Fruit fly (Drosophila melanogaster) whole organism, embryonic: ENCODE results near the gene CG10570.
A peak's percentile ranks its signal among the peaks of the same experiment; 100 is the strongest.

Source experiments
- Aef1 ChIP-seq: fragments of 200-800 bp; sonication (Bioruptor generic); IDR thresholded peaks from 3 replicates; pipeline ENCODE4 v1.3.6; 2022; ENCODE audit warnings: missing biosample characterization, missing genetic modification characterization
- CG1024 ChIP-seq: fragments of 200-800 bp; sonication (Bioruptor generic); IDR thresholded peaks from 2 replicates; pipeline ENCODE4 v1.3.6; 2022; ENCODE audit warnings: missing biosample characterization, missing genetic modification characterization
- CG13775 ChIP-seq: fragments of 200-800 bp; sonication (Bioruptor generic); optimal IDR thresholded peaks from 3 replicates; lab custom pipeline; 2017; ENCODE audit warnings: missing biosample characterization, mild to moderate bottlenecking, missing genetic modification characterization
- CG17361 ChIP-seq: fragments of 200-800 bp; sonication (Bioruptor generic); IDR thresholded peaks from 3 replicates; pipeline ENCODE4 v1.3.6; 2022; ENCODE audit warnings: missing biosample characterization, missing genetic modification characterization
- CG17912 ChIP-seq: fragments of 200-800 bp; sonication (Bioruptor generic); optimal IDR thresholded peaks from 2 replicates; lab custom pipeline; 2018; ENCODE audit warnings: missing biosample characterization, mild to moderate bottlenecking, missing genetic modification characterization
- CG2129 ChIP-seq: fragments of 200-800 bp; sonication (Bioruptor generic); IDR thresholded peaks from 2 replicates; pipeline ENCODE4 v1.3.6; 2022; ENCODE audit warnings: missing biosample characterization, missing genetic modification characterization; ENCODE audit not compliant: partially characterized antibody
- CG2875 ChIP-seq: fragments of 200-800 bp; sonication (Bioruptor generic); optimal IDR thresholded peaks from 2 replicates; lab custom pipeline; 2017; ENCODE audit warnings: missing biosample characterization, mild to moderate bottlenecking, missing genetic modification characterization, missing genetic modification reagents
- CG30403 ChIP-seq: fragments of 200-800 bp; sonication (Bioruptor generic); optimal IDR thresholded peaks from 3 replicates; lab custom pipeline; 2016; ENCODE audit warnings: missing biosample characterization, missing genetic modification characterization
- CG34376 ChIP-seq: fragments of 200-800 bp; sonication (Bioruptor generic); optimal IDR thresholded peaks from 2 replicates; lab custom pipeline; 2018; ENCODE audit warnings: missing biosample characterization, mild to moderate bottlenecking, missing genetic modification characterization
- CG43689 ChIP-seq: fragments of 200-800 bp; sonication (Bioruptor generic); IDR thresholded peaks from 2 replicates; pipeline ENCODE4 v1.3.6; 2022; ENCODE audit warnings: missing biosample characterization, missing genetic modification characterization
- CG5953 ChIP-seq: fragments of 200-800 bp; sonication (Bioruptor generic); IDR thresholded peaks from 2 replicates; pipeline ENCODE4 v1.3.6; 2022; ENCODE audit warnings: missing biosample characterization, missing genetic modification characterization
- CG7987 ChIP-seq: fragments of 200-800 bp; sonication (Bioruptor generic); optimal IDR thresholded peaks from 2 replicates; lab custom pipeline; 2018; ENCODE audit warnings: missing biosample characterization, mild to moderate bottlenecking, missing genetic modification characterization, moderate library complexity
- CG8944 ChIP-seq: fragments of 200-800 bp; sonication (Bioruptor generic); optimal IDR thresholded peaks from 3 replicates; lab custom pipeline; 2016; ENCODE audit warnings: missing biosample characterization, missing genetic modification characterization
- Dad ChIP-seq: fragments of 200-800 bp; sonication (Bioruptor generic); optimal IDR thresholded peaks from 3 replicates; lab custom pipeline; 2016; ENCODE audit warnings: missing biosample characterization, missing genetic modification characterization
- Dref ChIP-seq: fragments of 200-800 bp; sonication (Bioruptor generic); IDR thresholded peaks from 2 replicates; pipeline ENCODE4 v1.3.6; 2022; ENCODE audit warnings: missing biosample characterization, missing genetic modification characterization
- Ets65A ChIP-seq: fragments of 200-800 bp; sonication (Bioruptor generic); peaks from one replicate; lab custom pipeline; 2016; ENCODE audit warnings: missing biosample characterization, missing genetic modification characterization
- Fer1 ChIP-seq: fragments of 200-800 bp; sonication (Bioruptor generic); optimal IDR thresholded peaks from 2 replicates; lab custom pipeline; 2017; ENCODE audit warnings: missing biosample characterization, mild to moderate bottlenecking, missing genetic modification characterization
- Gsc ChIP-seq: fragments of 200-800 bp; sonication (Bioruptor generic); IDR thresholded peaks from 2 replicates; pipeline ENCODE4 v1.3.6; 2022; ENCODE audit warnings: missing biosample characterization, missing genetic modification characterization
- Hmr ChIP-seq: fragments of 200-800 bp; sonication (Bioruptor generic); optimal IDR thresholded peaks from 3 replicates; lab custom pipeline; 2017; ENCODE audit warnings: mild to moderate bottlenecking, missing biosample characterization, missing genetic modification reagents, missing genetic modification characterization
- Hr51 ChIP-seq, 2 experiments: fragments of 200-800 bp; sonication (Bioruptor generic); optimal IDR thresholded peaks; 2 replicates in 1 of 2; 3 replicates in 1 of 2; lab custom pipeline; 2016 to 2018; ENCODE audit warnings: missing biosample characterization in 2 of 2, missing genetic modification characterization in 2 of 2, mild to moderate bottlenecking in 1 of 2, moderate library complexity in 1 of 2
- Jarid2 ChIP-seq: fragments of 200-800 bp; sonication (Bioruptor generic); optimal IDR thresholded peaks from 3 replicates; lab custom pipeline; 2017; ENCODE audit warnings: mild to moderate bottlenecking, missing biosample characterization, missing genetic modification reagents, missing genetic modification characterization
- Max ChIP-seq: fragments of 200-800 bp; sonication (Bioruptor generic); optimal IDR thresholded peaks from 2 replicates; lab custom pipeline; 2016; ENCODE audit warnings: missing biosample characterization, mild to moderate bottlenecking, missing genetic modification characterization
- NC2β ChIP-seq: fragments of 200-800 bp; sonication (Bioruptor generic); optimal IDR thresholded peaks from 2 replicates; lab custom pipeline; 2016; ENCODE audit warnings: missing biosample characterization, missing genetic modification characterization
- NFAT ChIP-seq: fragments of 200-800 bp; sonication (Bioruptor generic); IDR thresholded peaks from 2 replicates; pipeline ENCODE4 v1.3.6; 2022; ENCODE audit warnings: missing biosample characterization, missing genetic modification characterization
- Nf-YC ChIP-seq: fragments of 200-800 bp; optimal IDR thresholded peaks from 3 replicates; lab custom pipeline; 2019; ENCODE audit warnings: missing biosample characterization, mild to moderate bottlenecking, missing genetic modification characterization, moderate library complexity
- Ravus ChIP-seq: fragments of 200-800 bp; sonication (Bioruptor generic); IDR thresholded peaks from 2 replicates; pipeline ENCODE4 v1.3.6; 2022; ENCODE audit warnings: missing biosample characterization, missing genetic modification characterization
- Rx ChIP-seq: fragments of 200-800 bp; sonication (Bioruptor generic); IDR thresholded peaks from 2 replicates; pipeline ENCODE4 v1.3.6; 2022; ENCODE audit warnings: missing biosample characterization, missing genetic modification characterization
- Usf ChIP-seq: fragments of 200-800 bp; sonication (Bioruptor generic); optimal IDR thresholded peaks from 2 replicates; lab custom pipeline; 2017; ENCODE audit warnings: missing genotype, missing biosample characterization, missing genetic modification characterization
- YL-1 ChIP-seq: fragments of 200-800 bp; sonication (Bioruptor generic); optimal IDR thresholded peaks from 3 replicates; lab custom pipeline; 2017; ENCODE audit warnings: missing biosample characterization, mild to moderate bottlenecking, missing genetic modification characterization
- bcd ChIP-seq: fragments of 200-800 bp; sonication (Bioruptor generic); optimal IDR thresholded peaks from 2 replicates; lab custom pipeline; 2017; ENCODE audit warnings: missing biosample characterization, mild to moderate bottlenecking, missing genetic modification characterization
- caup ChIP-seq: fragments of 200-800 bp; sonication (Bioruptor generic); optimal IDR thresholded peaks from 3 replicates; lab custom pipeline; 2017; ENCODE audit warnings: missing biosample characterization, mild to moderate bottlenecking, missing genetic modification characterization, moderate library complexity; ENCODE audit not compliant: severe bottlenecking
- croc ChIP-seq: fragments of 200-800 bp; sonication (Bioruptor generic); conservative IDR thresholded peaks from 3 replicates; pipeline ENCODE4 v1.3.6; 2022; ENCODE audit warnings: missing biosample characterization, missing genetic modification characterization
- crp ChIP-seq, 2 experiments: fragments of 200-800 bp; sonication (Bioruptor generic); optimal IDR thresholded peaks; 2 replicates in 1 of 2; 3 replicates in 1 of 2; lab custom pipeline; 2017; ENCODE audit warnings: missing biosample characterization in 2 of 2, missing genetic modification characterization in 2 of 2, mild to moderate bottlenecking in 1 of 2, moderate library complexity in 1 of 2
- dati ChIP-seq: fragments of 200-800 bp; sonication (Bioruptor generic); IDR thresholded peaks from 2 replicates; pipeline ENCODE4 v1.3.6; 2022; ENCODE audit warnings: missing biosample characterization, missing genetic modification characterization
- disco-r ChIP-seq: fragments of 200-800 bp; sonication (Bioruptor generic); optimal IDR thresholded peaks from 2 replicates; lab custom pipeline; 2016; ENCODE audit warnings: missing biosample characterization, missing genetic modification characterization
- eve ChIP-seq, 2 experiments: fragments of >200 bp; optimal IDR thresholded peaks; 2 replicates each; lab custom pipeline; 2017; ENCODE audit warnings: missing biosample characterization in 2 of 2, missing genetic modification characterization in 2 of 2
- her ChIP-seq: fragments of 200-800 bp; sonication (Bioruptor generic); optimal IDR thresholded peaks from 2 replicates; lab custom pipeline; 2016; ENCODE audit warnings: missing biosample characterization, missing genetic modification characterization
- ind ChIP-seq: fragments of 200-800 bp; sonication (Bioruptor generic); optimal IDR thresholded peaks from 3 replicates; lab custom pipeline; 2016; ENCODE audit warnings: missing biosample characterization, missing genetic modification characterization
- kni ChIP-seq: fragments of 200-800 bp; sonication (Bioruptor generic); optimal IDR thresholded peaks from 3 replicates; lab custom pipeline; 2017; ENCODE audit warnings: mild to moderate bottlenecking, missing biosample characterization, missing genetic modification reagents, missing genetic modification characterization
- lola ChIP-seq, 3 experiments: fragments of >200 bp in 2 of 3; fragments of 200-800 bp in 1 of 3; sonication (Bioruptor generic) in 1 of 3; optimal IDR thresholded peaks; 2 replicates each; lab custom pipeline; 2017 to 2019; ENCODE audit warnings: missing biosample characterization in 3 of 3, missing genetic modification characterization in 3 of 3, mild to moderate bottlenecking in 1 of 3, moderate library complexity in 1 of 3
- luna ChIP-seq: fragments of 200-800 bp; sonication (Bioruptor generic); optimal IDR thresholded peaks from 2 replicates; lab custom pipeline; 2016; ENCODE audit warnings: missing biosample characterization, missing genetic modification characterization
- ranshi ChIP-seq: fragments of 200-800 bp; sonication (Bioruptor generic); IDR thresholded peaks from 2 replicates; pipeline ENCODE4 v1.3.6; 2022; ENCODE audit warnings: missing biosample characterization, missing genetic modification characterization
- sens-2 ChIP-seq: fragments of 200-800 bp; sonication (Bioruptor generic); IDR thresholded peaks from 2 replicates; pipeline ENCODE4 v1.3.6; 2022; ENCODE audit warnings: missing biosample characterization, missing genetic modification characterization
- sima ChIP-seq: fragments of 200-800 bp; sonication (Bioruptor generic); optimal IDR thresholded peaks from 2 replicates; lab custom pipeline; 2016; ENCODE audit warnings: missing biosample characterization, missing genetic modification characterization
- so ChIP-seq: fragments of 200-800 bp; sonication (Bioruptor generic); IDR thresholded peaks from 3 replicates; pipeline ENCODE4 v1.3.6; 2022; ENCODE audit warnings: missing biosample characterization, missing genetic modification characterization
- ttk ChIP-seq: fragments of 200-800 bp; sonication (Bioruptor generic); IDR thresholded peaks from 2 replicates; pipeline ENCODE4 v2.1.2; 2022; ENCODE audit warnings: missing biosample characterization, missing genetic modification characterization
- tx ChIP-seq: fragments of 200-800 bp; sonication (Bioruptor generic); optimal IDR thresholded peaks from 2 replicates; lab custom pipeline; 2016; ENCODE audit warnings: missing biosample characterization, missing genetic modification characterization
- zfh2 ChIP-seq: fragments of 200-800 bp; sonication (Bioruptor generic); optimal IDR thresholded peaks from 2 replicates; lab custom pipeline; 2016; ENCODE audit warnings: missing biosample characterization, missing genetic modification characterization

CG10570 gene

DNA sequence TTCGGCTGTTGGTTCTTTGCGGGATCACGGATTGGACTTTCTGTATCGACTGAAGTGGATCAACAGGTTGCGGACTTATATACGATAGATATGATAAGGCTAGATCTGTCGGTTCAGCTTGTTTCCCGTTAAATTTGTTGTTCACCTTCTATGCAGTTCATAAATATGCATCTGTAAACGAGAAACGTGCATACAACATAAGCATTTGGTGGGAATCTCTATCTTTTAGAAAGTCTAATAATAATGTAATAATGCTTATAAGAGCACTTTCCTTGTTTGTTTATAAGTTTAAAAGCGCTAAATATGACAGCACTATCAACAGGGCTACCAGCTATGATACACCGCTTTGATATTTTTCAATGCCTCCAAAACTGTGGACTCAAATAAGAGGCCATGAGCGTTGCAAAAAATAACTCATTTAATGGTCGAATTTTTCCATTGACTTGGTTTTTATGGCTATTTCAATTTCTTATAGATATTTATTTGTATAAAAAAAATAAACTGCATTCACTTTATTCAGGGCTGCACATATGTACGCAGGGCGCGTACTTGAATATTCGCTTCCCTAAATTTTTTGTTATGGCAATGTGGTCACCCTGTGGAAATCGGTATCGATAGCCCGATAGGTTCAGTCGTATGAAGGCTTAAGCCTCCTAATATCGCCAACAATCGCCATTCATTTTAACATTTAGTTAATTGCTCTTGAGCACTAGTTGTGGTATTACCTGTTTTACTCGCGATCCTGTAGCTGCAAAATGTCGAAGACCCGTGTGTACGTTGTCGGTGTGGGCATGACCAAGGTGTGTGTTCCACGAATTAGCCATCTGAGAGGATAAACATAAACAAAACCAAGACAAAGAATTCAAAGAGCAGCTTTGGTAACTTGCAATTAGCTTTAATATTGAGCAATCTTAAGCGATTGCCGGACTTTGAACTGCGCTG, 19.8 kb upstream of the CG10570 start, which contains the start of the genes CG17597 and ScpX (continued):
- TF ChIP-seq luna (GFP tag; lab: Kevin White, UChicago) (no peak), bcd (GFP tag; lab: Kevin White, UChicago) (peak; percentile 77), Hr51 (GFP tag; optimal IDR thresholded peaks at IDR 0.05; lab: Kevin White, UChicago) (peak; percentile 13 to 58), CG30403 (GFP tag; lab: Kevin White, UChicago) (peak; percentile 77), CG8944 (GFP tag; lab: Kevin White, UChicago) (peak; percentile 46), caup (GFP tag; lab: Kevin White, UChicago) (peak; percentile 34), Ets65A (peak; percentile 93), CG13775 (peak; percentile 74), kni (GFP tag; lab: Kevin White, UChicago) (peak; percentile 61), ranshi (GFP tag; lab: Robert Waterston, UW) (peak; percentile 28; the same call in 1 of the 2 replicates), sens-2 (GFP tag; lab: Robert Waterston, UW) (no peak), so (GFP tag; lab: Robert Waterston, UW) (peak; percentile 40; the same call in 1 of the 3 replicates), YL-1 (peak; percentile 56), CG2875 (GFP tag; lab: Kevin White, UChicago) (peak; percentile 35), croc (GFP tag; lab: Robert Waterston, UW) (peak; percentile 16; the same call in 1 of the 3 replicates), ttk (no peak), lola (GFP tag; optimal IDR thresholded peaks at IDR 0.05; lab: Kevin White, UChicago) (peak in 1 of 3 experiments; percentile 71), Usf (GFP tag; lab: Kevin White, UChicago) (peak; percentile 24), CG34376 (GFP tag; lab: Kevin White, UChicago) (peak; percentile 27), zfh2 (GFP tag; lab: Kevin White, UChicago) (peak; percentile 71), crp (GFP tag; optimal IDR thresholded peaks at IDR 0.05; lab: Kevin White, UChicago) (no peak), CG5953 (no peak), Dad (GFP tag; lab: Kevin White, UChicago) (peak; percentile 36), Hmr (GFP tag; lab: Kevin White, UChicago) (peak; percentile 63), Aef1 (GFP tag; lab: Robert Waterston, UW) (0 out of 3 replicates have a peak, but pooled peaks have one; percentile 21), CG17912 (no peak), Nf-YC (tag; lab: Kevin White, UChicago) (peak; percentile 59), CG1024 (GFP tag; lab: Robert Waterston, UW) (peak; percentile 23), Dref (GFP tag; lab: Robert Waterston, UW) (peak; percentile 93), CG2129 (GFP tag; lab: Robert Waterston, UW) (peak; percentile 52), Gsc (GFP tag; lab: Robert Waterston, UW) (0 out of 2 replicates have a peak, but pooled peaks have one; percentile 4), Fer1 (GFP tag; lab: Kevin White, UChicago) (peak; percentile 49), Max (GFP tag; lab: Kevin White, UChicago) (peak; percentile 68), tx (GFP tag; lab: Kevin White, UChicago) (peak; percentile 32), Jarid2 (no peak), disco-r (peak; percentile 28), CG43689 (GFP tag; lab: Robert Waterston, UW) (no peak), CG7987 (GFP tag; lab: Kevin White, UChicago) (no peak), ind (GFP tag; lab: Kevin White, UChicago) (peak; percentile 72), dati (no peak), Ravus (GFP tag; lab: Robert Waterston, UW) (no peak), NC2β (GFP tag; lab: Kevin White, UChicago) (peak; percentile 21), sima (GFP tag; lab: Kevin White, UChicago) (no peak), Rx (GFP tag; lab: Robert Waterston, UW) (peak; percentile 7; the same call in 1 of the 2 replicates), NFAT (GFP tag; lab: Robert Waterston, UW) (no peak; the same call in 1 of the 2 replicates), eve (GFP tag; optimal IDR thresholded peaks at IDR 0.05; lab: Kevin White, UChicago) (no peak), her (GFP tag; lab: Kevin White, UChicago) (no peak), CG17361 (GFP tag; lab: Robert Waterston, UW) (peak; percentile 84)
